Worm (Caenorhabditis elegans): ENCODE results near the gene C25E10.17.

The C25E10.17 gene

DNA sequence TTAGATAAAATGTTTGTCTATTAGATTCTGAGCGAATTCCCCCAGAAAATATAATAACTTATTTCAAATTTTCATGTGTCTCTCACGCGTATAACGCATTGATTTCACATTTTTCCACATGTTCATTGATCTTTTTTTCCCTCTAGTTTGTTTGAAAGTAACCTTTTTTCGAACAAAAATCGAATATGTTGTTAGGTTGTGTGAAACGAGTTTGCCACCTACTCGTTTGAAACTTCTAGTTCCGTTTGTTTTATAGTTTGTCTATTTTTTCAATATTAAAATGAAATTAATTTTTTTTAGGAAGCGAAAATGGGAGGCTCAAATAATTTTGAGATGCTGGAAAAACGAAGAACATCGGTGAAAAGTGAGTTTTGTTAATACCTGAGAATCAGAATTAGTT is 17.2 kb downstream of the C25E10.17 start, which contains the start of gene C25E10.5:
TSS of gene C25E10.5 (plus strand) at position 301 of the 400 bp plus-strand sequence.
- TF ChIP-seq pros-1 (tag; optimal IDR thresholded peaks at IDR 0.05) (no peak), gmeb-2 (tag; optimal IDR thresholded peaks at IDR 0.05) (no peak), nhr-232 (tag; optimal IDR thresholded peaks at IDR 0.05) (no peak), unc-86 (tag; optimal IDR thresholded peaks at IDR 0.05) (no peak), pat-9 (tag; optimal IDR thresholded peaks at IDR 0.05) (no peak), npax-4 (tag; optimal IDR thresholded peaks at IDR 0.05) (no peak), ama-1 (optimal IDR thresholded peaks at IDR 0.05) (no peak), ets-4 (tag; optimal IDR thresholded peaks at IDR 0.05) (no peak), ceh-9 (tag; optimal IDR thresholded peaks at IDR 0.05) (no peak), pqm-1 (tag; optimal IDR thresholded peaks at IDR 0.05) (no peak), pha-4 (tag; optimal IDR thresholded peaks at IDR 0.05) (no peak)

DNA sequence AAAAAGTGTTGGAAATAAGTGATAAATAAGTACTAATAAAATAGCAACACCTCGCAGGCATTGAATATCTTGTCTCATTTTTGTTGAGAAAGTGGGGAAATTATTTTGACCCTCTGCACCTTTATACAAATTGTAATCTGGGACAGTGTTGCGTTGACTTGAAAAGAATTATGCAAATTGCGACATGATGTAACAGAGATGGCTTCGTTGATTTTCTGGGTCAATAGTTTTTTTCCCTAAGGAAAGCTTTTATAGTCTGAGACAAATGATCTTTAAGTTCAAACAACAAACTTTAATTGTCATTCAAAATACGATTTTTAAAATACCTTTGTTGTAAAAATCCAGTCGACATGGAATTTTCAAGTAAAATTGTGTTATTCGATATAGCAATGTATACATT is 22.7 kb downstream of the C25E10.17 start, which contains the start of gene bus-1:
TSS of gene bus-1 (minus strand) at position 101 of the 400 bp plus-strand sequence.
- TF ChIP-seq eyg-1 (tag; optimal IDR thresholded peaks at IDR 0.05) (no peak), hlh-13 (GFP tag; optimal IDR thresholded peaks at IDR 0.05) (no peak), odd-2 (tag; optimal IDR thresholded peaks at IDR 0.05) (no peak), madf-2 (tag; optimal IDR thresholded peaks at IDR 0.05) (no peak), nfya-1 (tag; optimal IDR thresholded peaks at IDR 0.05) (no peak), hlh-30 (tag; optimal IDR thresholded peaks at IDR 0.05; ENCODE audit: insufficient read depth) (no peak), ceh-2 (tag; optimal IDR thresholded peaks at IDR 0.05) (no peak), ceh-45 (GFP tag; IDR thresholded peaks at IDR 0.05) (no peak), K02D7.2 (tag; optimal IDR thresholded peaks at IDR 0.05) (no peak), C08G9.2 (tag; optimal IDR thresholded peaks at IDR 0.05) (no peak), ahr-1 (tag; optimal IDR thresholded peaks at IDR 0.05) (no peak), rnt-1 (tag; optimal IDR thresholded peaks at IDR 0.05) (no peak), lim-6 (tag; optimal IDR thresholded peaks at IDR 0.05) (no peak), unc-42 (tag; optimal IDR thresholded peaks at IDR 0.05) (no peak), hlh-6 (tag; optimal IDR thresholded peaks at IDR 0.05) (no peak), pag-3 (tag; optimal IDR thresholded peaks at IDR 0.05; ENCODE audit: borderline replicate concordance) (no peak)

DNA sequence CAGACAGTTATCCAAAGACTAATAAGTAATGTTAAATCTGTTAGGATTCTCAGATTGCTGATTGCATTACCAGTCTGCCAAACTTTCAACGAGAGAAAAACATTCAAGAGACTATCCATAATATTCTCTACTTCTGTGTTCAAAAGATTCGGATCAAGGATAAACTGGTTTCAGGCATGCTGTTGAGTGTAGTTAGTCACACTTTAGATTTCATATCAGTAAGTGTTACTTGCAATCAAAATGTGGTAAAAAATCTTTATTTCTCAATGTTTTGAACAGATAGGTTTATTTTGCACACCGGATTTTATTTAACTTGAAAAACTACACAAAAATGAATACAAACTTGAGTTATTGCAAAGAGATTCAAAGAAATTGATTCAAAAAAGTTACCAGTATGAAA is 25.3 kb downstream of the C25E10.17 start, which contains the start of gene oac-41:
TSS of gene oac-41 (minus strand) at position 101 of the 400 bp plus-strand sequence.
- no peak for TF ChIP-seq ceh-22 (tag; optimal IDR thresholded peaks at IDR 0.05)
- no peak for TF ChIP-seq sox-2 (GFP tag; IDR thresholded peaks at IDR 0.05)
- no peak for TF ChIP-seq ceh-30 (tag; optimal IDR thresholded peaks at IDR 0.05)
- TF ChIP-seq ceh-34 (tag; optimal IDR thresholded peaks at IDR 0.05), result no peak

DNA sequence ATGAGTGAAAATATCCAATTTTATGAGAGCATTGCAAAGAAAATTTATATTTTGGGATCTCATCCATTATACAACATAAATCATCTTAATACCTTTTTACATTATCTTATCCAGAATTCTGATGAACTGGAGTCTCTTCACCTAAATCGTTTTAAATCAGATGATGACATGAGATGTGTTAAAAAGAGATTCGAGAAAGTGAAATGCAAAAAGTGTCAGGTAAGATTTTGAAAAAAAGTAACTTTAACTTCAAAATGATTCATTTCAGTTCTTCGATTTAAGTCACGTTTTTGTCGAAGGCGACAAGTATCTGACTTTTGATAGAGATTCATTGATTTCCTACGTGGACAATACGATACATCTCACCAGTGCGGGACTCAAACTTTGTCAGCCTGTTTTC is 28.5 kb downstream of the C25E10.17 start:
- no peak for TF ChIP-seq fkh-10 (GFP tag; optimal IDR thresholded peaks at IDR 0.05)
- no peak for TF ChIP-seq F13H6.1 (tag; optimal IDR thresholded peaks at IDR 0.05)

DNA sequence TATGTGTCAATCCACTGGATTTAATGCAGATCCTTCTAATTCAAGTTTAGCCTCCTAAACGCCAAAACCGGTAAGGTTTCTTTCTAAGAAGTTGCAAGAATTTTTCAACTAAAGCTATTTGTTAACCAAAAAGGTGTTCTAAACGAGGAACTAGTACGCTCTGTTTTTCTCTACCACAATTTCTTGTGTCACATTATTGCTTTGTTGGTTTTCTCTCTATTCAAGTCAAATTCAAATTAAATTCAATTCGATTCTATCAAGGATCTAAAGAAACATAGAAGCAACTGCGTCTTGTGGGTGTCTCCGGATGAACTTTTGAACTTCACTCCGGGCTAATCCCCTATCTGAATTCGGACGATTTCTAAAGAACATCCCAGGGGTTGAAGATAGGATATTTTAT is 30.9 kb downstream of the C25E10.17 start, which contains the start of gene oac-40:
TSS of gene oac-40 (plus strand) at position 301 of the 400 bp plus-strand sequence.
- no peak for TF ChIP-seq ttx-3 (tag; optimal IDR thresholded peaks at IDR 0.05)
- TF ChIP-seq gmeb-2 (tag; optimal IDR thresholded peaks at IDR 0.05), result no peak
- no peak for TF ChIP-seq ets-4 (tag; optimal IDR thresholded peaks at IDR 0.05)
- no peak for TF ChIP-seq hlh-30 (tag; optimal IDR thresholded peaks at IDR 0.05; ENCODE audit: insufficient read depth)
- TF ChIP-seq K02D7.2 (tag; optimal IDR thresholded peaks at IDR 0.05), result no peak
- TF ChIP-seq syd-9 (tag; optimal IDR thresholded peaks at IDR 0.05), result no peak
- TF ChIP-seq zip-5 (tag; optimal IDR thresholded peaks at IDR 0.05), result no peak
- TF ChIP-seq dve-1 (tag; optimal IDR thresholded peaks at IDR 0.05), result no peak
- no peak for TF ChIP-seq lin-11 (tag; optimal IDR thresholded peaks at IDR 0.05)
- TF ChIP-seq pha-2 (tag; optimal IDR thresholded peaks at IDR 0.05), result no peak
- no peak for TF ChIP-seq ceh-45 (GFP tag; IDR thresholded peaks at IDR 0.05)

All from whole organism, late embryonic.